Fruit fly (Drosophila melanogaster) whole organism, embryonic: ENCODE data around the gene CG13829.
A peak's percentile ranks its signal among the peaks of the same experiment; 100 is the strongest.

Experiments
- Asciz ChIP-seq: fragments of 200-800 bp; sonication (Bioruptor generic); optimal IDR thresholded peaks from 2 replicates; lab custom pipeline; 2017; ENCODE audit warnings: missing biosample characterization, mild to moderate bottlenecking, missing genetic modification characterization, missing genetic modification reagents
- Bteb2 ChIP-seq: fragments of 200-800 bp; sonication (Bioruptor generic); optimal IDR thresholded peaks from 2 replicates; lab custom pipeline; 2016; ENCODE audit warnings: missing biosample characterization, missing genetic modification characterization
- CG10431 ChIP-seq: fragments of 200-800 bp; sonication (Bioruptor generic); optimal IDR thresholded peaks from 3 replicates; lab custom pipeline; 2018; ENCODE audit warnings: missing biosample characterization, mild to moderate bottlenecking, missing genetic modification characterization
- CG11560 ChIP-seq: fragments of 200-800 bp; sonication (Bioruptor generic); IDR thresholded peaks from 3 replicates; pipeline ENCODE4 v1.3.6; 2022; ENCODE audit warnings: missing biosample characterization, missing genetic modification characterization
- CG12104 ChIP-seq: fragments of 200-800 bp; sonication (Bioruptor generic); optimal IDR thresholded peaks from 3 replicates; lab custom pipeline; 2016; ENCODE audit warnings: missing biosample characterization, missing genetic modification characterization
- CG13624 ChIP-seq: fragments of 200-800 bp; sonication (Bioruptor generic); optimal IDR thresholded peaks from 2 replicates; lab custom pipeline; 2016; ENCODE audit warnings: missing biosample characterization, missing genetic modification characterization
- CG15073 ChIP-seq: fragments of 200-800 bp; sonication (Bioruptor generic); optimal IDR thresholded peaks from 2 replicates; lab custom pipeline; 2016; ENCODE audit warnings: missing biosample characterization, missing genetic modification characterization
- CG15479 ChIP-seq: fragments of 200-800 bp; sonication (Bioruptor generic); optimal IDR thresholded peaks from 3 replicates; lab custom pipeline; 2019; ENCODE audit warnings: missing biosample characterization, mild to moderate bottlenecking, missing genetic modification characterization, moderate library complexity
- CG16863 ChIP-seq: fragments of 200-800 bp; sonication (Bioruptor generic); optimal IDR thresholded peaks from 3 replicates; lab custom pipeline; 2016; ENCODE audit warnings: missing biosample characterization, missing genetic modification characterization
- CG17612 ChIP-seq: fragments of 200-800 bp; sonication (Bioruptor generic); IDR thresholded peaks from 2 replicates; pipeline ENCODE4 v1.3.6; 2022; ENCODE audit warnings: missing biosample characterization, missing genetic modification characterization
- CG18011 ChIP-seq: fragments of 200-800 bp; sonication (Bioruptor generic); optimal IDR thresholded peaks from 2 replicates; lab custom pipeline; 2017; ENCODE audit warnings: missing biosample characterization, missing genetic modification characterization, mild to moderate bottlenecking, moderate library complexity, missing genotype
- CG18619 ChIP-seq: fragments of 200-800 bp; sonication (Bioruptor generic); optimal IDR thresholded peaks from 3 replicates; lab custom pipeline; 2017; ENCODE audit warnings: missing biosample characterization, mild to moderate bottlenecking, missing genetic modification characterization
- CG2875 ChIP-seq: fragments of 200-800 bp; sonication (Bioruptor generic); optimal IDR thresholded peaks from 2 replicates; lab custom pipeline; 2017; ENCODE audit warnings: missing biosample characterization, mild to moderate bottlenecking, missing genetic modification characterization, missing genetic modification reagents
- CG2889 ChIP-seq: fragments of 200-800 bp; sonication (Bioruptor generic); IDR thresholded peaks from 3 replicates; pipeline ENCODE4 v1.3.6; 2022; ENCODE audit warnings: missing biosample characterization, missing genetic modification characterization
- CG30403 ChIP-seq: fragments of 200-800 bp; sonication (Bioruptor generic); optimal IDR thresholded peaks from 3 replicates; lab custom pipeline; 2016; ENCODE audit warnings: missing biosample characterization, missing genetic modification characterization
- CG32767 ChIP-seq: fragments of 200-800 bp; sonication (Bioruptor generic); IDR thresholded peaks from 2 replicates; pipeline ENCODE4 v1.3.6; 2022; ENCODE audit warnings: missing biosample characterization, missing genetic modification characterization
- CG4424 ChIP-seq: fragments of 200-800 bp; sonication (Bioruptor generic); optimal IDR thresholded peaks from 3 replicates; lab custom pipeline; 2016; ENCODE audit warnings: missing biosample characterization, missing genetic modification characterization
- CG6654 ChIP-seq: fragments of 200-800 bp; sonication (Bioruptor generic); optimal IDR thresholded peaks from 2 replicates; lab custom pipeline; 2017; ENCODE audit warnings: missing biosample characterization, mild to moderate bottlenecking, missing genetic modification characterization
- CG6813 ChIP-seq: fragments of 200-800 bp; sonication (Bioruptor generic); optimal IDR thresholded peaks from 2 replicates; lab custom pipeline; 2017; ENCODE audit warnings: missing biosample characterization, missing genetic modification characterization, mild to moderate bottlenecking, moderate library complexity, missing genetic modification reagents
- CG6854 ChIP-seq: fragments of 200-800 bp; sonication (Bioruptor generic); optimal IDR thresholded peaks from 3 replicates; lab custom pipeline; 2017; ENCODE audit warnings: missing biosample characterization, mild to moderate bottlenecking, missing genetic modification characterization
- CG7786 ChIP-seq: fragments of 200-800 bp; sonication (Bioruptor generic); optimal IDR thresholded peaks from 2 replicates; lab custom pipeline; 2016; ENCODE audit warnings: missing biosample characterization, missing genetic modification characterization
- CG8359 ChIP-seq: fragments of 200-800 bp; sonication (Bioruptor generic); optimal IDR thresholded peaks from 2 replicates; lab custom pipeline; 2017; ENCODE audit warnings: missing biosample characterization, mild to moderate bottlenecking, missing genetic modification characterization, borderline replicate concordance
- CG9797 ChIP-seq: fragments of 200-800 bp; sonication (Bioruptor generic); optimal IDR thresholded peaks from 3 replicates; lab custom pipeline; 2018; ENCODE audit warnings: missing biosample characterization, mild to moderate bottlenecking, missing genetic modification characterization
- D19A ChIP-seq: fragments of 200-800 bp; optimal IDR thresholded peaks from 3 replicates; lab custom pipeline; 2019; ENCODE audit warnings: missing biosample characterization, mild to moderate bottlenecking, missing genetic modification characterization, moderate library complexity
- Dek ChIP-seq: fragments of 200-800 bp; sonication (Bioruptor generic); optimal IDR thresholded peaks from 3 replicates; lab custom pipeline; 2019; ENCODE audit warnings: missing biosample characterization, mild to moderate bottlenecking, missing genetic modification characterization, moderate library complexity
- Dp ChIP-seq: fragments of 200-800 bp; sonication (Bioruptor generic); optimal IDR thresholded peaks from 2 replicates; lab custom pipeline; 2018; ENCODE audit warnings: missing biosample characterization, mild to moderate bottlenecking, missing genetic modification characterization, moderate library complexity
- H15 ChIP-seq: fragments of 200-800 bp; sonication (Bioruptor generic); IDR thresholded peaks from 3 replicates; pipeline ENCODE4 v1.3.6; 2022; ENCODE audit warnings: missing biosample characterization, missing genetic modification characterization
- HLH3B ChIP-seq: fragments of 200-800 bp; sonication (Bioruptor generic); IDR thresholded peaks from 2 replicates; pipeline ENCODE4 v1.3.6; 2022; ENCODE audit warnings: missing biosample characterization, missing genetic modification characterization
- HmgZ ChIP-seq: fragments of 200-800 bp; sonication (Bioruptor generic); optimal IDR thresholded peaks from 2 replicates; lab custom pipeline; 2018; ENCODE audit warnings: missing biosample characterization, mild to moderate bottlenecking, missing genetic modification characterization
- Hr78 ChIP-seq, 2 experiments: fragments of 200-800 bp in 1 of 2; fragments of >200 bp in 1 of 2; sonication (Bioruptor generic) in 1 of 2; optimal IDR thresholded peaks; 2 replicates each; lab custom pipeline; 2017 to 2019; ENCODE audit warnings: missing biosample characterization in 2 of 2, missing genetic modification characterization in 2 of 2, mild to moderate bottlenecking in 1 of 2, moderate library complexity in 1 of 2
- Tbp ChIP-seq: fragments of >200 bp; optimal IDR thresholded peaks from 2 replicates; lab custom pipeline; 2018; ENCODE audit warnings: missing biosample characterization, missing genetic modification characterization
- chif ChIP-seq, 2 experiments: fragments of 200-800 bp; sonication (Bioruptor generic); optimal IDR thresholded peaks; 3 replicates each; lab custom pipeline; 2016; ENCODE audit warnings: missing biosample characterization in 2 of 2, missing genetic modification characterization in 2 of 2
- crol ChIP-seq: fragments of 200-800 bp; sonication (Bioruptor generic); IDR thresholded peaks from 2 replicates; pipeline ENCODE4 v1.3.6; 2022; ENCODE audit warnings: missing biosample characterization, missing genetic modification characterization
- cwo ChIP-seq: fragments of 200-800 bp; sonication (Bioruptor generic); optimal IDR thresholded peaks from 3 replicates; lab custom pipeline; 2017; ENCODE audit warnings: missing biosample characterization, missing genetic modification characterization, mild to moderate bottlenecking, moderate library complexity, missing genetic modification reagents
- dmrt11E ChIP-seq: fragments of 200-800 bp; sonication (Bioruptor generic); optimal IDR thresholded peaks from 3 replicates; lab custom pipeline; 2018; ENCODE audit warnings: missing biosample characterization, mild to moderate bottlenecking, missing genetic modification characterization, moderate library complexity
- eyg ChIP-seq: fragments of 200-800 bp; sonication (Bioruptor generic); optimal IDR thresholded peaks from 3 replicates; lab custom pipeline; 2016; ENCODE audit warnings: missing biosample characterization, missing genetic modification characterization
- gfzf ChIP-seq: fragments of 200-800 bp; sonication (Bioruptor generic); optimal IDR thresholded peaks from 2 replicates; lab custom pipeline; 2016; ENCODE audit warnings: missing biosample characterization, mild to moderate bottlenecking, missing genetic modification characterization, moderate library complexity
- gt ChIP-seq: fragments of 200-800 bp; sonication (Bioruptor generic); IDR thresholded peaks from 2 replicates; pipeline ENCODE4 v1.3.6; 2022; ENCODE audit warnings: missing biosample characterization, missing genetic modification characterization
- hth ChIP-seq: fragments of >200 bp; optimal IDR thresholded peaks from 2 replicates; lab custom pipeline; 2017; ENCODE audit warnings: inconsistent platforms
- insv ChIP-seq, 2 experiments: fragments of 200-800 bp; sonication (Bioruptor generic); optimal IDR thresholded peaks; 3 replicates each; lab custom pipeline; 2016 to 2018; ENCODE audit warnings: missing biosample characterization in 2 of 2, missing genetic modification characterization in 2 of 2
- jumu ChIP-seq: fragments of 200-800 bp; sonication (Bioruptor generic); optimal IDR thresholded peaks from 3 replicates; lab custom pipeline; 2016; ENCODE audit warnings: missing biosample characterization, missing genetic modification characterization
- kay ChIP-seq: fragments of 200-800 bp; sonication (Bioruptor generic); optimal IDR thresholded peaks from 2 replicates; lab custom pipeline; 2016; ENCODE audit warnings: missing biosample characterization, missing genetic modification characterization
- ken ChIP-seq: fragments of 200-800 bp; sonication (Bioruptor generic); IDR thresholded peaks from 3 replicates; pipeline ENCODE4 v1.3.6; 2022; ENCODE audit warnings: missing biosample characterization, missing genetic modification characterization
- p53 ChIP-seq: fragments of 200-800 bp; sonication (Bioruptor generic); optimal IDR thresholded peaks from 2 replicates; lab custom pipeline; 2016; ENCODE audit warnings: missing biosample characterization, missing genetic modification characterization
- repo ChIP-seq: fragments of 200-800 bp; sonication (Bioruptor generic); optimal IDR thresholded peaks from 2 replicates; lab custom pipeline; 2016; ENCODE audit warnings: missing biosample characterization, missing genetic modification characterization
- rib ChIP-seq: fragments of 200-800 bp; sonication (Bioruptor generic); IDR thresholded peaks from 2 replicates; pipeline ENCODE4 v1.3.6; 2022; ENCODE audit warnings: missing biosample characterization, missing genetic modification characterization
- sens-2 ChIP-seq: fragments of 200-800 bp; sonication (Bioruptor generic); IDR thresholded peaks from 2 replicates; pipeline ENCODE4 v1.3.6; 2022; ENCODE audit warnings: missing biosample characterization, missing genetic modification characterization
- sob ChIP-seq: fragments of 200-800 bp; sonication (Bioruptor generic); IDR thresholded peaks from 2 replicates; pipeline ENCODE4 v1.3.6; 2022; ENCODE audit warnings: missing biosample characterization, missing genetic modification characterization
- trh ChIP-seq: fragments of 200-800 bp; sonication (Bioruptor generic); optimal IDR thresholded peaks from 2 replicates; lab custom pipeline; 2016; ENCODE audit warnings: missing biosample characterization, missing genetic modification characterization
- unpg ChIP-seq: fragments of 200-800 bp; sonication (Bioruptor generic); optimal IDR thresholded peaks from 3 replicates; lab custom pipeline; 2018; ENCODE audit warnings: missing biosample characterization, mild to moderate bottlenecking, missing genetic modification characterization, moderate library complexity

The CG13829 gene

dm6 chr3R:23173393-23173981 is 12.3 kb upstream of the CG13829 start, which contains the start of gene CG46310 (continued):
- peak; percentile 82 for TF ChIP-seq CG30403 (GFP tag; lab: Kevin White, UChicago)
- TF ChIP-seq Hr78 (GFP tag; optimal IDR thresholded peaks at IDR 0.05; lab: Kevin White, UChicago): peak in 1 of 2 experiments; percentile 38
- no peak for TF ChIP-seq CG15073
- peak; percentile 71 for TF ChIP-seq Dek (tag; lab: Kevin White, UChicago)
- no peak for TF ChIP-seq repo (GFP tag; lab: Kevin White, UChicago)
- TF ChIP-seq ken (GFP tag; lab: Robert Waterston, UW): peak; percentile 69; the same call in 1 of the 3 replicates
- no peak for TF ChIP-seq CG8359
- TF ChIP-seq rib (GFP tag; lab: Robert Waterston, UW): peak; percentile 89
- no peak for TF ChIP-seq Dp
- peak; percentile 36; the same call in 1 of the 2 replicates for TF ChIP-seq crol (GFP tag; lab: Robert Waterston, UW)
- TF ChIP-seq Bteb2 (GFP tag; lab: Kevin White, UChicago): no peak
- no peak for TF ChIP-seq CG15479
- peak; percentile 90 for TF ChIP-seq unpg (GFP tag; lab: Kevin White, UChicago)
- peak; percentile 67 for TF ChIP-seq CG11560 (tag; lab: Robert Waterston, UW)
- peak; percentile 69 for TF ChIP-seq CG6813
- TF ChIP-seq kay (GFP tag; lab: Kevin White, UChicago): no peak
- TF ChIP-seq CG4424 (GFP tag; lab: Kevin White, UChicago): peak; percentile 59
- TF ChIP-seq dmrt11E (tag; lab: Kevin White, UChicago): no peak
- TF ChIP-seq jumu: no peak
- no peak for TF ChIP-seq CG16863
- TF ChIP-seq CG9797 (GFP tag; lab: Kevin White, UChicago): no peak
- peak; percentile 69 for TF ChIP-seq CG18619
- peak; percentile 94 for TF ChIP-seq sob (GFP tag; lab: Robert Waterston, UW)
- peak; percentile 15 for TF ChIP-seq Asciz (GFP tag; lab: Kevin White, UChicago)
- TF ChIP-seq HmgZ (tag; lab: Kevin White, UChicago): peak; percentile 39
- no peak for TF ChIP-seq CG18011 (GFP tag; lab: Kevin White, UChicago)
- TF ChIP-seq HLH3B (GFP tag; lab: Robert Waterston, UW): peak; percentile 77
- TF ChIP-seq CG32767 (GFP tag; lab: Robert Waterston, UW): 0 out of 2 replicates have a peak, but pooled peaks have one; percentile 7
- peak; percentile 69 for TF ChIP-seq CG17612
- TF ChIP-seq sens-2 (GFP tag; lab: Robert Waterston, UW): no peak
- TF ChIP-seq gt (GFP tag; lab: Robert Waterston, UW): 0 out of 2 replicates have a peak, but pooled peaks have one; percentile 15
- peak; percentile 59 for TF ChIP-seq D19A
- peak; percentile 80 for TF ChIP-seq H15 (GFP tag; lab: Robert Waterston, UW)
- TF ChIP-seq eyg: no peak
- TF ChIP-seq p53 (GFP tag; lab: Kevin White, UChicago): no peak
- no peak for TF ChIP-seq gfzf (GFP tag; lab: Kevin White, UChicago)
- TF ChIP-seq CG2875 (GFP tag; lab: Kevin White, UChicago): peak; percentile 56
- peak; percentile 4 for TF ChIP-seq CG6854 (GFP tag; lab: Kevin White, UChicago)
- TF ChIP-seq insv (GFP tag; optimal IDR thresholded peaks at IDR 0.05; lab: Kevin White, UChicago): no peak
- TF ChIP-seq CG13624: no peak
- no peak for TF ChIP-seq trh
- peak; percentile 33 for TF ChIP-seq CG12104 (GFP tag; lab: Kevin White, UChicago)
- TF ChIP-seq CG7786 (GFP tag; lab: Kevin White, UChicago): no peak
- TF ChIP-seq chif (GFP tag; optimal IDR thresholded peaks at IDR 0.05; lab: Kevin White, UChicago): no peak
- no peak for TF ChIP-seq CG10431 (GFP tag; lab: Kevin White, UChicago)
- TF ChIP-seq cwo (GFP tag; lab: Kevin White, UChicago): peak; percentile 70
- TF ChIP-seq Tbp (GFP tag; lab: Kevin White, UChicago): no peak
- peak; percentile 24 for TF ChIP-seq CG6654
- TF ChIP-seq CG2889: peak; percentile 62; the same call in 2 of the 3 replicates
- no peak for TF ChIP-seq hth (lab: Kevin White, UChicago)
